Fruit fly (Drosophila melanogaster) whole organism, embryonic: ENCODE data around the gene loaf.

Source experiments
- ATbp ChIP-seq: fragments of 200-800 bp; sonication (Bioruptor generic); optimal IDR thresholded peaks from 2 replicates; lab custom pipeline; 2017; ENCODE audit warnings: missing biosample characterization, mild to moderate bottlenecking, missing genetic modification characterization, missing genetic modification reagents
- Bgb ChIP-seq: fragments of 200-800 bp; sonication (Bioruptor generic); IDR thresholded peaks from 2 replicates; pipeline ENCODE4 v1.3.6; 2022; ENCODE audit warnings: missing biosample characterization, missing genetic modification characterization; ENCODE audit not compliant: partially characterized antibody
- CG10565 ChIP-seq: fragments of 200-800 bp; sonication (Bioruptor generic); optimal IDR thresholded peaks from 3 replicates; lab custom pipeline; 2016; ENCODE audit warnings: missing biosample characterization, mild to moderate bottlenecking, missing genetic modification characterization
- CG12155 ChIP-seq: fragments of 200-800 bp; sonication (Bioruptor generic); optimal IDR thresholded peaks from 3 replicates; lab custom pipeline; 2016; ENCODE audit warnings: missing biosample characterization, missing genetic modification characterization
- CG13894 ChIP-seq: fragments of 200-800 bp; sonication (Bioruptor generic); optimal IDR thresholded peaks from 3 replicates; lab custom pipeline; 2018; ENCODE audit warnings: missing biosample characterization, mild to moderate bottlenecking, missing genetic modification characterization, moderate library complexity
- CG14710 ChIP-seq: fragments of 200-800 bp; sonication (Bioruptor generic); optimal IDR thresholded peaks from 3 replicates; lab custom pipeline; 2019; ENCODE audit warnings: missing biosample characterization, mild to moderate bottlenecking, missing genetic modification characterization, moderate library complexity
- CG15479 ChIP-seq: fragments of 200-800 bp; sonication (Bioruptor generic); optimal IDR thresholded peaks from 3 replicates; lab custom pipeline; 2019; ENCODE audit warnings: missing biosample characterization, mild to moderate bottlenecking, missing genetic modification characterization, moderate library complexity
- CG1832 ChIP-seq: fragments of 200-800 bp; sonication (Bioruptor generic); optimal IDR thresholded peaks from 2 replicates; lab custom pipeline; 2017; ENCODE audit warnings: missing biosample characterization, mild to moderate bottlenecking, missing genetic modification characterization, inconsistent platforms
- CG18599 ChIP-seq: fragments of 200-800 bp; sonication (Bioruptor generic); optimal IDR thresholded peaks from 3 replicates; lab custom pipeline; 2017; ENCODE audit warnings: missing biosample characterization, missing genetic modification characterization, mild to moderate bottlenecking, moderate library complexity, missing genetic modification reagents
- CG32532 ChIP-seq: fragments of 200-800 bp; sonication (Bioruptor generic); IDR thresholded peaks from 2 replicates; pipeline ENCODE4 v1.3.6; 2022; ENCODE audit warnings: missing biosample characterization, missing genetic modification characterization
- CG3407 ChIP-seq: fragments of 200-800 bp; sonication (Bioruptor generic); optimal IDR thresholded peaks from 2 replicates; lab custom pipeline; 2018; ENCODE audit warnings: missing biosample characterization, mild to moderate bottlenecking, missing genetic modification characterization
- CG4328 ChIP-seq: fragments of 200-800 bp; sonication (Bioruptor generic); optimal IDR thresholded peaks from 3 replicates; lab custom pipeline; 2017; ENCODE audit warnings: missing biosample characterization, missing genetic modification reagents, missing genetic modification characterization
- CG6254 ChIP-seq: fragments of 200-800 bp; sonication (Bioruptor generic); optimal IDR thresholded peaks from 3 replicates; lab custom pipeline; 2017; ENCODE audit warnings: mild to moderate bottlenecking, missing biosample characterization, missing genetic modification reagents, missing genetic modification characterization
- CG6654 ChIP-seq: fragments of 200-800 bp; sonication (Bioruptor generic); optimal IDR thresholded peaks from 2 replicates; lab custom pipeline; 2017; ENCODE audit warnings: missing biosample characterization, mild to moderate bottlenecking, missing genetic modification characterization
- CG7987 ChIP-seq: fragments of 200-800 bp; sonication (Bioruptor generic); optimal IDR thresholded peaks from 2 replicates; lab custom pipeline; 2018; ENCODE audit warnings: missing biosample characterization, mild to moderate bottlenecking, missing genetic modification characterization, moderate library complexity
- CG9609 ChIP-seq: fragments of 200-800 bp; sonication (Bioruptor generic); optimal IDR thresholded peaks from 3 replicates; lab custom pipeline; 2016; ENCODE audit warnings: missing biosample characterization, missing genetic modification characterization
- D ChIP-seq, 2 experiments: fragments of 200-800 bp in 1 of 2; fragments of >200 bp in 1 of 2; sonication (Bioruptor generic) in 1 of 2; optimal IDR thresholded peaks; 2 replicates in 1 of 2; 3 replicates in 1 of 2; lab custom pipeline; 2017; ENCODE audit warnings: mild to moderate bottlenecking in 1 of 2, missing biosample characterization in 1 of 2, missing genetic modification characterization in 1 of 2, missing genetic modification reagents in 1 of 2
- E2f2 ChIP-seq: fragments of 200-800 bp; sonication (Bioruptor generic); IDR thresholded peaks from 2 replicates; pipeline ENCODE4 v1.3.6; 2022; ENCODE audit warnings: missing biosample characterization, missing genetic modification characterization
- Ets65A ChIP-seq: fragments of 200-800 bp; sonication (Bioruptor generic); peaks from one replicate; lab custom pipeline; 2016; ENCODE audit warnings: missing biosample characterization, missing genetic modification characterization
- Kr ChIP-seq: fragments of 200-800 bp; sonication (Bioruptor generic); optimal IDR thresholded peaks from 2 replicates; lab custom pipeline; 2017; ENCODE audit warnings: missing biosample characterization, mild to moderate bottlenecking, missing genetic modification characterization
- Lim3 ChIP-seq: fragments of 200-800 bp; sonication (Bioruptor generic); IDR thresholded peaks from 2 replicates; pipeline ENCODE4 v1.3.6; 2022; ENCODE audit warnings: missing biosample characterization, missing genetic modification characterization
- Lpt ChIP-seq: fragments of >200 bp; optimal IDR thresholded peaks from 2 replicates; lab custom pipeline; 2018; ENCODE audit warnings: missing biosample characterization, missing genetic modification characterization
- Med ChIP-seq: fragments of 200-800 bp; sonication (Bioruptor generic); peaks from one replicate; lab custom pipeline; 2016; ENCODE audit warnings: missing biosample characterization, missing genetic modification characterization, mild to moderate bottlenecking, inconsistent platforms, moderate library complexity
- Nf-YC ChIP-seq: fragments of 200-800 bp; optimal IDR thresholded peaks from 3 replicates; lab custom pipeline; 2019; ENCODE audit warnings: missing biosample characterization, mild to moderate bottlenecking, missing genetic modification characterization, moderate library complexity
- Sox102F ChIP-seq: fragments of 200-800 bp; sonication (Bioruptor generic); optimal IDR thresholded peaks from 2 replicates; lab custom pipeline; 2018; ENCODE audit warnings: missing biosample characterization, mild to moderate bottlenecking, missing genetic modification characterization, moderate library complexity
- Trl ChIP-seq, 3 experiments: fragments of >200 bp in 2 of 3; fragments of 200-800 bp in 1 of 3; sonication (Bioruptor generic) in 1 of 3; optimal IDR thresholded peaks; 2 replicates in 1 of 3; 3 replicates in 2 of 3; lab custom pipeline; 2016 to 2017; ENCODE audit warnings: missing biosample characterization in 1 of 3, missing genetic modification characterization in 1 of 3
- Usf ChIP-seq: fragments of 200-800 bp; sonication (Bioruptor generic); optimal IDR thresholded peaks from 2 replicates; lab custom pipeline; 2017; ENCODE audit warnings: missing genotype, missing biosample characterization, missing genetic modification characterization
- abd-A ChIP-seq: fragments of 200-800 bp; sonication (Bioruptor generic); optimal IDR thresholded peaks from 3 replicates; lab custom pipeline; 2019; ENCODE audit warnings: missing biosample characterization, mild to moderate bottlenecking, missing genetic modification characterization, moderate library complexity
- ac ChIP-seq: fragments of 200-800 bp; sonication (Bioruptor generic); optimal IDR thresholded peaks from 3 replicates; lab custom pipeline; 2017; ENCODE audit warnings: missing biosample characterization, mild to moderate bottlenecking, missing genetic modification characterization
- ash1 ChIP-seq: fragments of 200-800 bp; sonication (Bioruptor generic); optimal IDR thresholded peaks from 2 replicates; lab custom pipeline; 2018; ENCODE audit warnings: missing biosample characterization, mild to moderate bottlenecking, missing genetic modification characterization
- az2 ChIP-seq: fragments of 200-800 bp; sonication (Bioruptor generic); optimal IDR thresholded peaks from 3 replicates; lab custom pipeline; 2016; ENCODE audit warnings: missing biosample characterization, missing genetic modification characterization
- cas ChIP-seq: fragments of 200-800 bp; sonication (Bioruptor generic); IDR thresholded peaks from 2 replicates; pipeline ENCODE4 v1.3.6; 2022; ENCODE audit warnings: missing biosample characterization, missing genetic modification characterization
- cg ChIP-seq: fragments of 200-800 bp; sonication (Bioruptor generic); optimal IDR thresholded peaks from 3 replicates; lab custom pipeline; 2019; ENCODE audit warnings: missing biosample characterization, mild to moderate bottlenecking, missing genetic modification characterization, moderate library complexity
- gsb-n ChIP-seq: fragments of 200-800 bp; sonication (Bioruptor generic); optimal IDR thresholded peaks from 3 replicates; lab custom pipeline; 2018; ENCODE audit warnings: missing biosample characterization, mild to moderate bottlenecking, missing genetic modification characterization
- mam ChIP-seq: fragments of 200-800 bp; sonication (Bioruptor generic); optimal IDR thresholded peaks from 3 replicates; lab custom pipeline; 2016; ENCODE audit warnings: missing biosample characterization, missing genetic modification characterization
- nerfin-1 ChIP-seq: fragments of 200-800 bp; sonication (Bioruptor generic); optimal IDR thresholded peaks from 3 replicates; lab custom pipeline; 2019; ENCODE audit warnings: missing biosample characterization, mild to moderate bottlenecking, missing genetic modification characterization, moderate library complexity
- onecut ChIP-seq: fragments of 200-800 bp; sonication (Bioruptor generic); IDR thresholded peaks from 2 replicates; pipeline ENCODE4 v1.3.6; 2022; ENCODE audit warnings: missing biosample characterization, missing genetic modification characterization
- pros ChIP-seq: fragments of 200-800 bp; sonication (Bioruptor generic); optimal IDR thresholded peaks from 3 replicates; lab custom pipeline; 2019; ENCODE audit warnings: missing biosample characterization, mild to moderate bottlenecking, missing genetic modification characterization, moderate library complexity
- sisA ChIP-seq: fragments of 200-800 bp; sonication (Bioruptor generic); IDR thresholded peaks from 2 replicates; pipeline ENCODE4 v1.3.6; 2022; ENCODE audit warnings: missing biosample characterization, missing genetic modification characterization
- tio ChIP-seq: fragments of 200-800 bp; sonication (Bioruptor generic); optimal IDR thresholded peaks from 2 replicates; lab custom pipeline; 2017; ENCODE audit warnings: missing biosample characterization, missing genetic modification characterization, inconsistent platforms
- trem ChIP-seq: fragments of 200-800 bp; optimal IDR thresholded peaks from 3 replicates; lab custom pipeline; 2019; ENCODE audit warnings: missing biosample characterization, mild to moderate bottlenecking, missing genetic modification characterization, moderate library complexity
- twi ChIP-seq: fragments of 200-800 bp; optimal IDR thresholded peaks from 2 replicates; lab custom pipeline; 2019; ENCODE audit warnings: missing biosample characterization, mild to moderate bottlenecking, missing genetic modification characterization, moderate library complexity
- wek ChIP-seq: fragments of 200-800 bp; sonication (Bioruptor generic); optimal IDR thresholded peaks from 3 replicates; lab custom pipeline; 2018; ENCODE audit warnings: missing biosample characterization, mild to moderate bottlenecking, missing genetic modification characterization, moderate library complexity
- z ChIP-seq: fragments of 200-800 bp; sonication (Bioruptor generic); IDR thresholded peaks from 3 replicates; pipeline ENCODE4 v1.3.6; 2022; ENCODE audit warnings: missing biosample characterization, missing genetic modification characterization
- zen ChIP-seq: fragments of 200-800 bp; sonication (Bioruptor generic); optimal IDR thresholded peaks from 3 replicates; lab custom pipeline; 2018; ENCODE audit warnings: missing biosample characterization, mild to moderate bottlenecking, missing genetic modification characterization, moderate library complexity

Gene loaf

dm6 chr3L:11764930-11765329, 1.1 kb downstream of the loaf start (continued):
- no peak for TF ChIP-seq ATbp (GFP tag; lab: Kevin White, UChicago)
- TF ChIP-seq CG18599 = peak; percentile 22
- TF ChIP-seq sisA (GFP tag; lab: Robert Waterston, UW) = no peak
- peak; percentile 10 for TF ChIP-seq CG13894 (tag; lab: Kevin White, UChicago)
- TF ChIP-seq az2 (GFP tag; lab: Kevin White, UChicago) = no peak
- TF ChIP-seq CG6254 = no peak
- no peak for TF ChIP-seq Usf (GFP tag; lab: Kevin White, UChicago)
- peak; percentile 77 for TF ChIP-seq CG12155
- TF ChIP-seq z (GFP tag; lab: Robert Waterston, UW) = peak; percentile 82
- no peak for TF ChIP-seq CG14710 (tag; lab: Kevin White, UChicago)
- peak; percentile 32 for TF ChIP-seq Kr
- peak; percentile 46 to 69 for TF ChIP-seq Trl (optimal IDR thresholded peaks at IDR 0.05; lab: Kevin White, UChicago)
- no peak for TF ChIP-seq Trl (GFP tag; optimal IDR thresholded peaks at IDR 0.05; lab: Kevin White, UChicago)
- TF ChIP-seq onecut (GFP tag; lab: Robert Waterston, UW) = peak; percentile 69
- TF ChIP-seq CG4328 = no peak
- TF ChIP-seq twi = peak; percentile 68
- no peak for TF ChIP-seq CG32532
- peak; percentile 45 for TF ChIP-seq CG15479
- TF ChIP-seq nerfin-1 (tag; lab: Kevin White, UChicago) = peak; percentile 41
- TF ChIP-seq Nf-YC (tag; lab: Kevin White, UChicago) = peak; percentile 5
- TF ChIP-seq CG10565 (GFP tag; lab: Kevin White, UChicago) = no peak
- no peak for TF ChIP-seq gsb-n
- no peak for TF ChIP-seq CG3407 (GFP tag; lab: Kevin White, UChicago)
- peak; percentile 68 for TF ChIP-seq pros (GFP tag; lab: Kevin White, UChicago)
- TF ChIP-seq Bgb (GFP tag; lab: Robert Waterston, UW) = peak; percentile 17; the same call in 1 of the 2 replicates
- TF ChIP-seq D (optimal IDR thresholded peaks at IDR 0.05; lab: Kevin White, UChicago) = peak; percentile 67
- TF ChIP-seq D (GFP tag; optimal IDR thresholded peaks at IDR 0.05; lab: Kevin White, UChicago) = no peak
- TF ChIP-seq abd-A (tag; lab: Kevin White, UChicago) = peak; percentile 13
- TF ChIP-seq Sox102F (GFP tag; lab: Kevin White, UChicago) = no peak
- TF ChIP-seq tio (GFP tag; lab: Kevin White, UChicago) = no peak
- no peak for TF ChIP-seq Lpt
- no peak for TF ChIP-seq cas (GFP tag; lab: Robert Waterston, UW)
- TF ChIP-seq wek = no peak
- peak; percentile 77 for TF ChIP-seq cg (GFP tag; lab: Kevin White, UChicago)
- no peak for TF ChIP-seq CG7987 (GFP tag; lab: Kevin White, UChicago)
- TF ChIP-seq trem (tag; lab: Kevin White, UChicago) = peak; percentile 52
- TF ChIP-seq E2f2 (GFP tag; lab: Robert Waterston, UW) = no peak
- peak; percentile 54 for TF ChIP-seq Ets65A
- no peak for TF ChIP-seq CG9609 (GFP tag; lab: Kevin White, UChicago)
- peak; percentile 77 for TF ChIP-seq CG1832 (GFP tag; lab: Kevin White, UChicago)
- TF ChIP-seq zen (tag; lab: Kevin White, UChicago) = peak; percentile 8
- no peak for TF ChIP-seq ac (GFP tag; lab: Kevin White, UChicago)
- TF ChIP-seq mam (GFP tag; lab: Kevin White, UChicago) = no peak
- TF ChIP-seq CG6654 (GFP tag; lab: Kevin White, UChicago) = no peak
- TF ChIP-seq Med = peak; percentile 27
- TF ChIP-seq ash1 (GFP tag; lab: Kevin White, UChicago) = no peak
- no peak for TF ChIP-seq Lim3
- TF ChIP-seq, all 482 proteins: peak for 25
